Worm (Caenorhabditis elegans) whole organism, young adult: ENCODE measurements around the gene Y38E10A.35.

Experiments used
- F10E7.11 ChIP-seq: sonication (generic microtip); optimal IDR thresholded peaks from 2 replicates; lab custom pipeline; 2017; ENCODE audit warnings: mild to moderate bottlenecking, missing genetic modification characterization, moderate library complexity, missing compliant biosample characterization
- F37B4.10 ChIP-seq: fragments of 200-800 bp; sonication (Bioruptor generic); IDR thresholded peaks from 2 replicates; pipeline ENCODE4 v1.3.6; 2022; ENCODE audit warnings: missing genetic modification characterization, missing compliant biosample characterization
- F39B2.1 ChIP-seq: fragments of 200-800 bp; sonication (Bioruptor generic); IDR thresholded peaks from 2 replicates; pipeline ENCODE4 v1.3.6; 2022; ENCODE audit warnings: missing genetic modification reagents, missing genetic modification characterization, missing compliant biosample characterization
- F55B11.4 ChIP-seq: sonication (generic microtip); optimal IDR thresholded peaks from 2 replicates; lab custom pipeline; 2016; ENCODE audit warnings: missing compliant biosample characterization, missing genetic modification characterization, borderline replicate concordance; ENCODE audit not compliant: insufficient read depth
- F57A8.1 ChIP-seq: fragments of 200-800 bp; sonication (Bioruptor generic); optimal IDR thresholded peaks from 2 replicates; lab custom pipeline; 2018; ENCODE audit warnings: mild to moderate bottlenecking, missing genetic modification characterization, moderate library complexity, missing compliant biosample characterization
- K11D2.4 ChIP-seq: fragments of 200-800 bp; sonication (Bioruptor generic); IDR thresholded peaks from 2 replicates; pipeline ENCODE4 v1.3.6; 2022; ENCODE audit warnings: missing genetic modification reagents, missing genetic modification characterization, missing compliant biosample characterization
- K12H6.12 ChIP-seq: fragments of 200-800 bp; sonication (Bioruptor generic); optimal IDR thresholded peaks from 2 replicates; lab custom pipeline; 2018; ENCODE audit warnings: mild to moderate bottlenecking, missing genetic modification characterization, missing compliant biosample characterization
- T07F8.4 ChIP-seq: sonication (generic microtip); optimal IDR thresholded peaks from 2 replicates; lab custom pipeline; 2016; ENCODE audit warnings: mild to moderate bottlenecking, missing genetic modification characterization, moderate library complexity, missing compliant biosample characterization
- Y53F4B.3 ChIP-seq: fragments of 200-800 bp; sonication (Bioruptor generic); IDR thresholded peaks from 2 replicates; pipeline ENCODE4 v1.3.6; 2022; ENCODE audit warnings: missing genetic modification reagents, missing genetic modification characterization, missing compliant biosample characterization
- Y95B8A.8 ChIP-seq: fragments of 200-800 bp; sonication (Bioruptor generic); IDR thresholded peaks from 2 replicates; pipeline ENCODE4 v1.3.6; 2022; ENCODE audit warnings: missing genetic modification reagents, missing genetic modification characterization, missing compliant biosample characterization
- ZK185.1 ChIP-seq: sonication (generic microtip); optimal IDR thresholded peaks from 2 replicates; lab custom pipeline; 2016; ENCODE audit warnings: mild to moderate bottlenecking, missing genetic modification characterization, missing compliant biosample characterization; ENCODE audit not compliant: poor library complexity, severe bottlenecking
- akir-1 ChIP-seq: fragments of 200-800 bp; sonication (Bioruptor generic); optimal IDR thresholded peaks from 2 replicates; lab custom pipeline; 2018; ENCODE audit warnings: mild to moderate bottlenecking, missing genetic modification characterization, moderate library complexity, missing compliant biosample characterization
- ama-1 ChIP-seq, 3 experiments: fragments of 150-350 bp in 1 of 3; sonication (generic microtip) in 2 of 3; optimal IDR thresholded peaks; 2 replicates each; lab custom pipeline; 2014 to 2018; ENCODE audit warnings: missing biosample characterization in 2 of 3, missing genetic modification characterization in 2 of 3, missing genetic modification reagents in 2 of 3
- atf-7 ChIP-seq: sonication (generic microtip); optimal IDR thresholded peaks from 2 replicates; lab custom pipeline; 2017; ENCODE audit warnings: mild to moderate bottlenecking, missing genetic modification characterization, missing compliant biosample characterization
- athp-1 ChIP-seq: sonication (generic microtip); optimal IDR thresholded peaks from 2 replicates; lab custom pipeline; 2017; ENCODE audit warnings: mild to moderate bottlenecking, missing genetic modification characterization, missing compliant biosample characterization
- attf-6 ChIP-seq: fragments of 200-800 bp; sonication (Bioruptor generic); IDR thresholded peaks from 2 replicates; pipeline ENCODE4 v1.3.6; 2022; ENCODE audit warnings: missing genetic modification reagents, missing genetic modification characterization, missing compliant biosample characterization
- bed-1 ChIP-seq: fragments of 200-800 bp; sonication (Bioruptor generic); IDR thresholded peaks from 2 replicates; pipeline ENCODE4 v1.3.6; 2022; ENCODE audit warnings: missing genetic modification reagents, missing genetic modification characterization, missing compliant biosample characterization
- ccch-3 ChIP-seq: fragments of 200-800 bp; sonication (Bioruptor generic); optimal IDR thresholded peaks from 2 replicates; lab custom pipeline; 2018; ENCODE audit warnings: mild to moderate bottlenecking, missing genetic modification characterization, missing compliant biosample characterization
- cebp-2 ChIP-seq: fragments of 200-800 bp; sonication (Bioruptor generic); IDR thresholded peaks from 2 replicates; pipeline ENCODE4 v1.3.6; 2022; ENCODE audit warnings: missing genetic modification characterization, missing compliant biosample characterization
- ceh-100 ChIP-seq: fragments of 200-800 bp; sonication (Bioruptor generic); IDR thresholded peaks from 2 replicates; pipeline ENCODE4 v1.3.6; 2022; ENCODE audit warnings: missing genetic modification reagents, missing genetic modification characterization, missing compliant biosample characterization
- ceh-40 ChIP-seq: fragments of 200-800 bp; sonication (Bioruptor generic); IDR thresholded peaks from 2 replicates; pipeline ENCODE4 v1.3.6; 2022; ENCODE audit warnings: missing genetic modification characterization, missing compliant biosample characterization
- ceh-79 ChIP-seq: sonication (generic microtip); optimal IDR thresholded peaks from 2 replicates; lab custom pipeline; 2017; ENCODE audit warnings: mild to moderate bottlenecking, missing genetic modification characterization, missing compliant biosample characterization
- dox-1 ChIP-seq: fragments of 200-800 bp; sonication (Bioruptor generic); IDR thresholded peaks from 2 replicates; pipeline ENCODE4 v1.3.6; 2022; ENCODE audit warnings: missing genetic modification reagents, missing genetic modification characterization, missing compliant biosample characterization
- efl-1 ChIP-seq: fragments of 150-350 bp; optimal IDR thresholded peaks from 2 replicates; lab custom pipeline; 2014; ENCODE audit warnings: missing biosample characterization, missing genetic modification reagents, missing genetic modification characterization
- egl-44 ChIP-seq: fragments of 200-800 bp; sonication (Bioruptor generic); IDR thresholded peaks from 2 replicates; pipeline ENCODE4 v1.3.6; 2022; ENCODE audit warnings: missing genetic modification reagents, missing genetic modification characterization, missing compliant biosample characterization
- fkh-3 ChIP-seq: sonication (generic microtip); optimal IDR thresholded peaks from 2 replicates; lab custom pipeline; 2016; ENCODE audit warnings: mild to moderate bottlenecking, missing genetic modification characterization, missing compliant biosample characterization
- him-1 ChIP-seq: sonication (generic microtip); optimal IDR thresholded peaks from 2 replicates; lab custom pipeline; 2016; ENCODE audit warnings: missing genotype, missing genetic modification reagents, missing genetic modification characterization, missing compliant biosample characterization
- hrde-1 ChIP-seq: sonication (generic microtip); optimal IDR thresholded peaks from 2 replicates; lab custom pipeline; 2016; ENCODE audit warnings: missing genetic modification characterization, mild to moderate bottlenecking, missing compliant biosample characterization, moderate library complexity, missing genotype, missing genetic modification reagents, borderline replicate concordance
- lag-1 ChIP-seq: fragments of 200-800 bp; sonication (Bioruptor generic); IDR thresholded peaks from 2 replicates; pipeline ENCODE4 v1.3.6; 2022; ENCODE audit warnings: missing genetic modification reagents, missing genetic modification characterization, missing compliant biosample characterization
- lin-26 ChIP-seq: fragments of 200-800 bp; sonication (Bioruptor generic); IDR thresholded peaks from 2 replicates; pipeline ENCODE4 v1.3.6; 2022; ENCODE audit warnings: missing genetic modification reagents, missing genetic modification characterization, missing compliant biosample characterization
- lin-40 ChIP-seq: sonication (generic microtip); optimal IDR thresholded peaks from 2 replicates; lab custom pipeline; 2016; ENCODE audit warnings: missing genetic modification characterization, mild to moderate bottlenecking, missing compliant biosample characterization, missing genotype, missing genetic modification reagents
- lin-54 ChIP-seq: fragments of 200-800 bp; sonication (Bioruptor generic); optimal IDR thresholded peaks from 2 replicates; lab custom pipeline; 2018; ENCODE audit warnings: mild to moderate bottlenecking, missing genetic modification characterization, missing compliant biosample characterization
- madf-6 ChIP-seq: fragments of 200-800 bp; sonication (Bioruptor generic); IDR thresholded peaks from 2 replicates; pipeline ENCODE4 v1.3.6; 2022; ENCODE audit warnings: missing genetic modification reagents, missing genetic modification characterization, missing compliant biosample characterization
- nfya-1 ChIP-seq: sonication (generic microtip); optimal IDR thresholded peaks from 2 replicates; lab custom pipeline; 2017; ENCODE audit warnings: antibody characterized with exemption, missing compliant biosample characterization, missing genetic modification characterization, borderline replicate concordance; ENCODE audit not compliant: insufficient read depth
- nfya-2 ChIP-seq: fragments of 200-800 bp; sonication (Bioruptor generic); IDR thresholded peaks from 2 replicates; pipeline ENCODE4 v1.3.6; 2022; ENCODE audit warnings: missing genetic modification reagents, missing genetic modification characterization, missing compliant biosample characterization
- pha-4 ChIP-seq: fragments of 150-350 bp; sonication (generic microtip); optimal IDR thresholded peaks from 2 replicates; lab custom pipeline; 2014; ENCODE audit warnings: missing biosample characterization, missing genetic modification reagents, missing genetic modification characterization
- rcor-1 ChIP-seq: fragments of 200-800 bp; sonication (Bioruptor generic); IDR thresholded peaks from 2 replicates; pipeline ENCODE4 v1.3.6; 2022; ENCODE audit warnings: missing genetic modification reagents, missing genetic modification characterization, missing compliant biosample characterization
- rec-8 ChIP-seq, 2 experiments: sonication (generic microtip); optimal IDR thresholded peaks; 2 replicates each; lab custom pipeline; 2016; ENCODE audit warnings: mild to moderate bottlenecking in 2 of 2, missing genetic modification characterization in 2 of 2, missing genetic modification reagents in 2 of 2, missing genotype in 2 of 2, missing biosample characterization in 1 of 2, missing compliant biosample characterization in 1 of 2, moderate library complexity in 1 of 2
- repo-1 ChIP-seq: sonication (generic microtip); optimal IDR thresholded peaks from 2 replicates; lab custom pipeline; 2017; ENCODE audit warnings: mild to moderate bottlenecking, missing genetic modification characterization, missing compliant biosample characterization
- sea-2 ChIP-seq: fragments of 200-800 bp; sonication (Bioruptor generic); IDR thresholded peaks from 2 replicates; pipeline ENCODE4 v1.3.6; 2022; ENCODE audit warnings: missing genetic modification characterization, missing compliant biosample characterization
- snpc-3.4 ChIP-seq: sonication (generic microtip); optimal IDR thresholded peaks from 2 replicates; lab custom pipeline; 2017; ENCODE audit warnings: missing genetic modification characterization, mild to moderate bottlenecking, missing compliant biosample characterization, antibody characterized with exemption, moderate library complexity, missing genotype, missing genetic modification reagents
- snpc-4 ChIP-seq, 5 experiments: fragments of 150-350 bp in 1 of 5; sonication (generic microtip) in 4 of 5; optimal IDR thresholded peaks; 2 replicates each; lab custom pipeline; 2014 to 2018; ENCODE audit warnings: missing genetic modification characterization in 5 of 5, missing biosample characterization in 3 of 5, antibody characterized with exemption in 2 of 5, mild to moderate bottlenecking in 2 of 5, missing compliant biosample characterization in 2 of 5, missing genotype in 2 of 5, moderate library complexity in 2 of 5, missing genetic modification reagents in 1 of 5
- unc-62 ChIP-seq: fragments of 150-350 bp; optimal IDR thresholded peaks from 2 replicates; lab custom pipeline; 2014; ENCODE audit warnings: missing biosample characterization, missing genetic modification reagents, missing genetic modification characterization
- zim-3 ChIP-seq: sonication (generic microtip); optimal IDR thresholded peaks from 2 replicates; lab custom pipeline; 2017; ENCODE audit warnings: mild to moderate bottlenecking, missing genetic modification characterization, moderate library complexity, missing compliant biosample characterization
- ztf-25 ChIP-seq: fragments of 200-800 bp; sonication (Bioruptor generic); IDR thresholded peaks from 2 replicates; pipeline ENCODE4 v1.3.6; 2022; ENCODE audit warnings: missing genetic modification reagents, missing genetic modification characterization, missing compliant biosample characterization
- ztf-28 ChIP-seq: fragments of 200-800 bp; sonication (Bioruptor generic); IDR thresholded peaks from 2 replicates; pipeline ENCODE4 v1.3.6; 2022; ENCODE audit warnings: missing genetic modification reagents, missing genetic modification characterization, missing compliant biosample characterization
- ztf-6 ChIP-seq: fragments of 200-800 bp; sonication (Bioruptor generic); IDR thresholded peaks from 2 replicates; pipeline ENCODE4 v1.3.6; 2022; ENCODE audit warnings: missing genetic modification reagents, missing genetic modification characterization, missing compliant biosample characterization

Gene Y38E10A.35

ce11 chrII:12542594-12542997 lies 30.1 kb downstream of the Y38E10A.35 start (continued):
- TF ChIP-seq T07F8.4 (tag; lab: Kevin White, UChicago), result no peak
- TF ChIP-seq rec-8 (tag; optimal IDR thresholded peaks at IDR 0.05; lab: Kevin White, UChicago), result no peak
- TF ChIP-seq ccch-3, result no peak
- TF ChIP-seq K12H6.12 (tag; lab: Kevin White, UChicago), result no peak
- TF ChIP-seq lin-54, result peak; percentile 1
- TF ChIP-seq repo-1 (tag; lab: Kevin White, UChicago), result peak; percentile 45
- no peak for TF ChIP-seq F10E7.11 (tag; lab: Kevin White, UChicago)
- no peak for TF ChIP-seq F39B2.1 (GFP tag; lab: Robert Waterston, UW)
- TF ChIP-seq F55B11.4 (tag; lab: Kevin White, UChicago), result no peak
- TF ChIP-seq cebp-2 (GFP tag; lab: Robert Waterston, UW), result 0 out of 2 replicates have a peak, but pooled peaks have one; percentile 21
- no peak for TF ChIP-seq ceh-40 (GFP tag; lab: Robert Waterston, UW)
- TF ChIP-seq ztf-28 (GFP tag; lab: Robert Waterston, UW), result no peak
- no peak for TF ChIP-seq bed-1 (GFP tag; lab: Robert Waterston, UW)
- 0 out of 2 replicates have a peak, but pooled peaks have one; percentile 34 for TF ChIP-seq rcor-1 (GFP tag; lab: Robert Waterston, UW)
- TF ChIP-seq ceh-79 (tag; lab: Kevin White, UChicago), result no peak
- TF ChIP-seq lin-40 (tag; lab: Kevin White, UChicago), result no peak
- TF ChIP-seq F37B4.10 (GFP tag; lab: Robert Waterston, UW), result no peak
- no peak for TF ChIP-seq K11D2.4
- no peak for TF ChIP-seq lag-1 (GFP tag; lab: Robert Waterston, UW)
- TF ChIP-seq egl-44 (GFP tag; lab: Robert Waterston, UW), result peak; percentile 30; the same call in 1 of the 2 replicates
- TF ChIP-seq sea-2 (GFP tag; lab: Robert Waterston, UW), result no peak
- TF ChIP-seq F57A8.1 (GFP tag; lab: Kevin White, UChicago), result peak; percentile 56
- TF ChIP-seq akir-1 (GFP tag; lab: Kevin White, UChicago), result no peak
- TF ChIP-seq ZK185.1, result peak; percentile 48
- TF ChIP-seq madf-6, result peak; percentile 41
- peak; percentile 67 for TF ChIP-seq hrde-1 (tag; lab: Kevin White, UChicago)
- TF ChIP-seq ama-1 (optimal IDR thresholded peaks at IDR 0.05; lab: Kevin White, UChicago), result no peak
- TF ChIP-seq ama-1 (GFP tag; optimal IDR thresholded peaks at IDR 0.05; lab: Kevin White, UChicago), result no peak
- peak; percentile 35 for TF ChIP-seq zim-3 (tag; lab: Kevin White, UChicago)
- TF ChIP-seq efl-1 (GFP tag; lab: Kevin White, UChicago), result peak; percentile 21
- no peak for TF ChIP-seq Y53F4B.3
- no peak for TF ChIP-seq nfya-1 (tag; lab: Kevin White, UChicago)
- no peak for TF ChIP-seq pha-4 (tag; lab: Kevin White, UChicago)
- no peak for TF ChIP-seq ztf-6
- no peak for TF ChIP-seq Y95B8A.8 (GFP tag; lab: Robert Waterston, UW)
- peak; percentile 57; the same call in 1 of the 2 replicates for TF ChIP-seq dox-1 (GFP tag; lab: Robert Waterston, UW)
- TF ChIP-seq ztf-25 (GFP tag; lab: Robert Waterston, UW), result peak; percentile 36; the same call in 1 of the 2 replicates
- TF ChIP-seq lin-26, result peak; percentile 90
- peak; percentile 54 for TF ChIP-seq snpc-3.4 (tag; lab: Kevin White, UChicago)
- TF ChIP-seq unc-62, result no peak
- peak; percentile 20 for TF ChIP-seq atf-7 (tag; lab: Kevin White, UChicago)
- TF ChIP-seq attf-6 (GFP tag; lab: Robert Waterston, UW), result no peak
- TF ChIP-seq snpc-4 (GFP tag; optimal IDR thresholded peaks at IDR 0.05; lab: Kevin White, UChicago), result peak; percentile 40
- peak in 1 of 4 experiments; percentile 30 for TF ChIP-seq snpc-4 (tag; optimal IDR thresholded peaks at IDR 0.05; lab: Kevin White, UChicago)
- TF ChIP-seq athp-1 (tag; lab: Kevin White, UChicago), result peak; percentile 19
- no peak for TF ChIP-seq nfya-2 (GFP tag; lab: Robert Waterston, UW)
- TF ChIP-seq him-1 (tag; lab: Kevin White, UChicago), result peak; percentile 42
- peak; percentile 27 for TF ChIP-seq fkh-3
- 0 out of 2 replicates have a peak, but pooled peaks have one; percentile 24 for TF ChIP-seq ceh-100 (GFP tag; lab: Robert Waterston, UW)
